Fruit fly (Drosophila melanogaster): ENCODE measurements around the gene comt.

DNA sequence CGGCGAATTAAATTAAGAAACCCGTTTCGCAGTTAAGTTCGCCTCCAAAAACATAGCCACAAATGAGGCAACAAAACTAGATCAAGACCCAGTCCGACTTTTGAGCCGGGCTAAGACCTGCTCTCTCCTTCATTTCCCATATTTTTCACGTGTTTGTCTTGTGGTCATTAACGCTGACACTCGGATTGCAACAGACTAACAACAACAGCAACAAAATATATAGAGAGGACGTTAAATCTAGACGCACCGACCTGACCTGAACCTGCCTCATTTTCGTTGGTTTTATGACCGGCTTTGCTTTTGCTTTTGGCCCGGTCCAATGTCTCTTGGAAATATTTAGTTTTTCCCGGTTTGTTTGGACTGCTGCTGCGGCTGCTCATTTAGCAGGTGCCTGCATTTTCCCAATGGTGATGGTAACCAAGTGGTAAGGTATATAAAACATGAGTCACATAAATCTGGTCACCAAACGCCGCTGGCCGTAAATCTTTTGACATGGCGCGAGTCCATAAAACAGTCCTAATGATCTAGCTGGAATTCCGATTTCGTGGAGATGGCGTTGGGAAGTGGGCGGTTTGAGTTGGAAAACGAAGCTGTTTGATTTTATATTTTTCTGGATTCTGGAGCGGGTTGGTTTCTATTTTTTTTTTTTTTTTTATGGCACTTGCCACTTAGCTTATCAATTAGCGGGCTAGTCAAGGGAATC is 31.2 kb upstream of the comt start:
- TF ChIP-seq CG14711 (tag; optimal IDR thresholded peaks at IDR 0.05) (no peak), toe (GFP tag; optimal IDR thresholded peaks at IDR 0.05) (no peak), cnc (optimal IDR thresholded peaks at IDR 0.05) (no peak), Hr96 (GFP tag; optimal IDR thresholded peaks at IDR 0.05) (no peak)

All from whole organism, adult.